Worm (Caenorhabditis elegans) whole organism, young adult: ENCODE measurements around the gene Y5F2A.4.

Source experiments
- B0035.1 ChIP-seq: sonication (generic microtip); optimal IDR thresholded peaks from 2 replicates; lab custom pipeline; 2016; ENCODE audit warnings: missing genetic modification characterization, mild to moderate bottlenecking, missing compliant biosample characterization, missing genotype, missing genetic modification reagents
- B0261.1 ChIP-seq: sonication (generic microtip); optimal IDR thresholded peaks from 2 replicates; lab custom pipeline; 2016; ENCODE audit warnings: mild to moderate bottlenecking, missing genetic modification characterization, moderate library complexity, missing compliant biosample characterization
- C06A6.2 ChIP-seq: fragments of 200-800 bp; sonication (Bioruptor generic); conservative IDR thresholded peaks from 2 replicates; pipeline ENCODE4 v1.3.6; 2022; ENCODE audit warnings: missing genetic modification characterization, missing compliant biosample characterization
- F10E7.11 ChIP-seq: sonication (generic microtip); optimal IDR thresholded peaks from 2 replicates; lab custom pipeline; 2017; ENCODE audit warnings: mild to moderate bottlenecking, missing genetic modification characterization, moderate library complexity, missing compliant biosample characterization
- F37B4.10 ChIP-seq: fragments of 200-800 bp; sonication (Bioruptor generic); IDR thresholded peaks from 2 replicates; pipeline ENCODE4 v1.3.6; 2022; ENCODE audit warnings: missing genetic modification characterization, missing compliant biosample characterization
- F49E8.2 ChIP-seq: sonication (generic microtip); optimal IDR thresholded peaks from 3 replicates; lab custom pipeline; 2017; ENCODE audit warnings: missing genetic modification characterization, mild to moderate bottlenecking, missing compliant biosample characterization, antibody characterized with exemption, moderate library complexity; ENCODE audit not compliant: insufficient read depth
- F52B5.7 ChIP-seq: sonication (generic microtip); optimal IDR thresholded peaks from 2 replicates; lab custom pipeline; 2016; ENCODE audit warnings: mild to moderate bottlenecking, missing genetic modification characterization, missing compliant biosample characterization
- F57A8.1 ChIP-seq: fragments of 200-800 bp; sonication (Bioruptor generic); optimal IDR thresholded peaks from 2 replicates; lab custom pipeline; 2018; ENCODE audit warnings: mild to moderate bottlenecking, missing genetic modification characterization, moderate library complexity, missing compliant biosample characterization
- K12H6.12 ChIP-seq: fragments of 200-800 bp; sonication (Bioruptor generic); optimal IDR thresholded peaks from 2 replicates; lab custom pipeline; 2018; ENCODE audit warnings: mild to moderate bottlenecking, missing genetic modification characterization, missing compliant biosample characterization
- T26A5.8 ChIP-seq: sonication (generic microtip); optimal IDR thresholded peaks from 2 replicates; lab custom pipeline; 2016; ENCODE audit warnings: missing genetic modification characterization, missing compliant biosample characterization
- Y53F4B.3 ChIP-seq: fragments of 200-800 bp; sonication (Bioruptor generic); IDR thresholded peaks from 2 replicates; pipeline ENCODE4 v1.3.6; 2022; ENCODE audit warnings: missing genetic modification reagents, missing genetic modification characterization, missing compliant biosample characterization
- Y53G8AR.9 ChIP-seq: fragments of 200-800 bp; sonication (Bioruptor generic); conservative IDR thresholded peaks from 2 replicates; pipeline ENCODE4 v1.3.6; 2022; ENCODE audit warnings: missing genetic modification reagents, missing genetic modification characterization, missing compliant biosample characterization
- akir-1 ChIP-seq: fragments of 200-800 bp; sonication (Bioruptor generic); optimal IDR thresholded peaks from 2 replicates; lab custom pipeline; 2018; ENCODE audit warnings: mild to moderate bottlenecking, missing genetic modification characterization, moderate library complexity, missing compliant biosample characterization
- aptf-2 ChIP-seq: fragments of 200-800 bp; sonication (Bioruptor generic); conservative IDR thresholded peaks from 2 replicates; pipeline ENCODE4 v1.3.6; 2022; ENCODE audit warnings: missing genetic modification reagents, missing genetic modification characterization, missing compliant biosample characterization
- athp-1 ChIP-seq: sonication (generic microtip); optimal IDR thresholded peaks from 2 replicates; lab custom pipeline; 2017; ENCODE audit warnings: mild to moderate bottlenecking, missing genetic modification characterization, missing compliant biosample characterization
- attf-5 ChIP-seq: fragments of 200-800 bp; sonication (Bioruptor generic); optimal IDR thresholded peaks from 2 replicates; lab custom pipeline; 2018; ENCODE audit warnings: mild to moderate bottlenecking, missing genetic modification characterization, missing compliant biosample characterization
- bed-2 ChIP-seq: fragments of 200-800 bp; sonication (Bioruptor generic); IDR thresholded peaks from 2 replicates; pipeline ENCODE4 v1.3.6; 2022; ENCODE audit warnings: missing genetic modification reagents, missing genetic modification characterization, missing compliant biosample characterization
- ceh-27 ChIP-seq: fragments of 200-800 bp; sonication (Bioruptor generic); optimal IDR thresholded peaks from 2 replicates; lab custom pipeline; 2018; ENCODE audit warnings: mild to moderate bottlenecking, missing genetic modification characterization, moderate library complexity, missing compliant biosample characterization
- ceh-79 ChIP-seq: sonication (generic microtip); optimal IDR thresholded peaks from 2 replicates; lab custom pipeline; 2017; ENCODE audit warnings: mild to moderate bottlenecking, missing genetic modification characterization, missing compliant biosample characterization
- chd-7 ChIP-seq: sonication (generic microtip); optimal IDR thresholded peaks from 2 replicates; lab custom pipeline; 2016; ENCODE audit warnings: mild to moderate bottlenecking, missing genetic modification characterization, moderate library complexity, missing compliant biosample characterization
- dpl-1 ChIP-seq: fragments of 150-350 bp; optimal IDR thresholded peaks from 2 replicates; lab custom pipeline; 2014; ENCODE audit warnings: missing biosample characterization, missing genetic modification reagents, missing genetic modification characterization
- egrh-3 ChIP-seq: fragments of 200-800 bp; sonication (Bioruptor generic); IDR thresholded peaks from 2 replicates; pipeline ENCODE4 v1.3.6; 2022; ENCODE audit warnings: missing genetic modification reagents, missing genetic modification characterization, missing compliant biosample characterization
- gei-17 ChIP-seq: fragments of 200-800 bp; sonication (Bioruptor generic); optimal IDR thresholded peaks from 2 replicates; lab custom pipeline; 2018; ENCODE audit warnings: mild to moderate bottlenecking, missing genetic modification characterization, missing compliant biosample characterization
- hlh-26 ChIP-seq: fragments of 200-800 bp; sonication (Bioruptor generic); conservative IDR thresholded peaks from 2 replicates; pipeline ENCODE4 v1.3.6; 2022; ENCODE audit warnings: missing genetic modification reagents, missing genetic modification characterization, missing compliant biosample characterization
- hmg-1.2 ChIP-seq: fragments of 200-800 bp; sonication (Bioruptor generic); IDR thresholded peaks from 2 replicates; pipeline ENCODE4 v1.3.6; 2022; ENCODE audit warnings: missing genetic modification reagents, missing genetic modification characterization, missing compliant biosample characterization
- hrde-1 ChIP-seq: sonication (generic microtip); optimal IDR thresholded peaks from 2 replicates; lab custom pipeline; 2016; ENCODE audit warnings: missing genetic modification characterization, mild to moderate bottlenecking, missing compliant biosample characterization, moderate library complexity, missing genotype, missing genetic modification reagents, borderline replicate concordance
- hsf-1 ChIP-seq: fragments of 200-800 bp; sonication (Bioruptor generic); IDR thresholded peaks from 2 replicates; pipeline ENCODE4 v1.3.6; 2022; ENCODE audit warnings: missing genetic modification reagents, missing genetic modification characterization, missing compliant biosample characterization
- let-607 ChIP-seq, 2 experiments: fragments of 200-800 bp in 1 of 2; sonication (Bioruptor generic) in 1 of 2; sonication (generic microtip) in 1 of 2; optimal IDR thresholded peaks; 2 replicates each; lab custom pipeline; 2016 to 2018; ENCODE audit warnings: mild to moderate bottlenecking in 2 of 2, missing compliant biosample characterization in 2 of 2, missing genetic modification characterization in 2 of 2, moderate library complexity in 2 of 2, missing genotype in 1 of 2
- lir-1 ChIP-seq: fragments of 200-800 bp; sonication (Bioruptor generic); conservative IDR thresholded peaks from 2 replicates; pipeline ENCODE4 v1.3.6; 2022; ENCODE audit warnings: missing genetic modification reagents, missing genetic modification characterization, missing compliant biosample characterization
- lsy-27 ChIP-seq: sonication (generic microtip); optimal IDR thresholded peaks from 2 replicates; lab custom pipeline; 2017; ENCODE audit warnings: missing genetic modification characterization, mild to moderate bottlenecking, missing compliant biosample characterization, antibody characterized with exemption, missing genotype, borderline replicate concordance; ENCODE audit not compliant: insufficient read depth
- mcd-1 ChIP-seq: fragments of 200-800 bp; sonication (Bioruptor generic); IDR thresholded peaks from 2 replicates; pipeline ENCODE4 v1.3.6; 2022; ENCODE audit warnings: missing genetic modification reagents, missing genetic modification characterization, missing compliant biosample characterization
- mel-28 ChIP-seq: sonication (generic microtip); optimal IDR thresholded peaks from 2 replicates; lab custom pipeline; 2016; ENCODE audit warnings: borderline replicate concordance, mild to moderate bottlenecking, missing genetic modification characterization, missing compliant biosample characterization
- nhr-27 ChIP-seq: fragments of 200-800 bp; sonication (Bioruptor generic); optimal IDR thresholded peaks from 2 replicates; lab custom pipeline; 2018; ENCODE audit warnings: mild to moderate bottlenecking, missing genetic modification characterization, moderate library complexity, missing compliant biosample characterization
- pha-4 ChIP-seq: fragments of 150-350 bp; sonication (generic microtip); optimal IDR thresholded peaks from 2 replicates; lab custom pipeline; 2014; ENCODE audit warnings: missing biosample characterization, missing genetic modification reagents, missing genetic modification characterization
- rec-8 ChIP-seq, 2 experiments: sonication (generic microtip); optimal IDR thresholded peaks; 2 replicates each; lab custom pipeline; 2016; ENCODE audit warnings: mild to moderate bottlenecking in 2 of 2, missing genetic modification characterization in 2 of 2, missing genetic modification reagents in 2 of 2, missing genotype in 2 of 2, missing biosample characterization in 1 of 2, missing compliant biosample characterization in 1 of 2, moderate library complexity in 1 of 2
- repo-1 ChIP-seq: sonication (generic microtip); optimal IDR thresholded peaks from 2 replicates; lab custom pipeline; 2017; ENCODE audit warnings: mild to moderate bottlenecking, missing genetic modification characterization, missing compliant biosample characterization
- sdz-38 ChIP-seq: sonication (generic microtip); optimal IDR thresholded peaks from 2 replicates; lab custom pipeline; 2016; ENCODE audit warnings: missing genotype, missing genetic modification characterization, missing compliant biosample characterization
- snpc-1.3 ChIP-seq: sonication (generic microtip); optimal IDR thresholded peaks from 2 replicates; lab custom pipeline; 2017; ENCODE audit warnings: missing genetic modification characterization, mild to moderate bottlenecking, missing compliant biosample characterization, antibody characterized with exemption, moderate library complexity, missing genotype, missing genetic modification reagents; ENCODE audit not compliant: insufficient read depth
- snpc-3.4 ChIP-seq: sonication (generic microtip); optimal IDR thresholded peaks from 2 replicates; lab custom pipeline; 2017; ENCODE audit warnings: missing genetic modification characterization, mild to moderate bottlenecking, missing compliant biosample characterization, antibody characterized with exemption, moderate library complexity, missing genotype, missing genetic modification reagents
- somi-1 ChIP-seq: fragments of 200-800 bp; sonication (Bioruptor generic); optimal IDR thresholded peaks from 2 replicates; lab custom pipeline; 2018; ENCODE audit warnings: mild to moderate bottlenecking, missing genetic modification characterization, missing compliant biosample characterization
- sptf-2 ChIP-seq: fragments of 200-800 bp; sonication (Bioruptor generic); optimal IDR thresholded peaks from 2 replicates; lab custom pipeline; 2018; ENCODE audit warnings: mild to moderate bottlenecking, missing genetic modification characterization, missing compliant biosample characterization
- tbp1 ChIP-seq: fragments of 200-800 bp; sonication (Bioruptor generic); optimal IDR thresholded peaks from 2 replicates; lab custom pipeline; 2018; ENCODE audit warnings: mild to moderate bottlenecking, missing genetic modification characterization, missing compliant biosample characterization
- xnd-1 ChIP-seq: sonication (generic microtip); optimal IDR thresholded peaks from 2 replicates; lab custom pipeline; 2016; ENCODE audit warnings: missing genotype, missing genetic modification reagents, missing genetic modification characterization, missing compliant biosample characterization
- zim-3 ChIP-seq: sonication (generic microtip); optimal IDR thresholded peaks from 2 replicates; lab custom pipeline; 2017; ENCODE audit warnings: mild to moderate bottlenecking, missing genetic modification characterization, moderate library complexity, missing compliant biosample characterization
- ztf-22 ChIP-seq: fragments of 200-800 bp; sonication (Bioruptor generic); optimal IDR thresholded peaks from 2 replicates; lab custom pipeline; 2018; ENCODE audit warnings: mild to moderate bottlenecking, missing genetic modification characterization, moderate library complexity, missing compliant biosample characterization
- ztf-26 ChIP-seq: sonication (generic microtip); optimal IDR thresholded peaks from 2 replicates; lab custom pipeline; 2017; ENCODE audit warnings: missing genetic modification characterization, missing compliant biosample characterization
- ztf-28 ChIP-seq: fragments of 200-800 bp; sonication (Bioruptor generic); IDR thresholded peaks from 2 replicates; pipeline ENCODE4 v1.3.6; 2022; ENCODE audit warnings: missing genetic modification reagents, missing genetic modification characterization, missing compliant biosample characterization

Y5F2A.4 gene

ce11 chrIV:11027560-11027959 is 50.8 kb downstream of the Y5F2A.4 start (continued):
- peak; percentile 92 for TF ChIP-seq hmg-1.2
- peak; percentile 20 for TF ChIP-seq repo-1 (tag; lab: Kevin White, UChicago)
- TF ChIP-seq sdz-38 (tag; lab: Kevin White, UChicago): no peak
- TF ChIP-seq gei-17 (GFP tag; lab: Kevin White, UChicago): no peak
- no peak for TF ChIP-seq snpc-1.3
- no peak for TF ChIP-seq athp-1 (tag; lab: Kevin White, UChicago)
- no peak for TF ChIP-seq snpc-3.4 (tag; lab: Kevin White, UChicago)
- TF ChIP-seq hsf-1 (GFP tag; lab: Robert Waterston, UW): peak; percentile 90
- no peak for TF ChIP-seq C06A6.2 (GFP tag; lab: Robert Waterston, UW)
- TF ChIP-seq T26A5.8 (tag; lab: Kevin White, UChicago): no peak
- peak; percentile 41 for TF ChIP-seq ceh-27
- no peak for TF ChIP-seq akir-1 (GFP tag; lab: Kevin White, UChicago)
- TF ChIP-seq sptf-2: no peak
- TF ChIP-seq aptf-2 (GFP tag; lab: Robert Waterston, UW): no peak
- TF ChIP-seq ztf-28 (GFP tag; lab: Robert Waterston, UW): no peak
- no peak for TF ChIP-seq somi-1 (GFP tag; lab: Kevin White, UChicago)
- peak; percentile 49 for TF ChIP-seq tbp1 (GFP tag; lab: Kevin White, UChicago)
- TF ChIP-seq F37B4.10 (GFP tag; lab: Robert Waterston, UW): no peak
- TF ChIP-seq F52B5.7: no peak
- no peak for TF ChIP-seq ztf-26 (tag; lab: Kevin White, UChicago)
- no peak for TF ChIP-seq F49E8.2 (tag; lab: Kevin White, UChicago)
- TF ChIP-seq lsy-27: no peak
- TF ChIP-seq zim-3 (tag; lab: Kevin White, UChicago): no peak
- TF ChIP-seq B0261.1 (tag; lab: Kevin White, UChicago): no peak
- no peak for TF ChIP-seq F57A8.1 (GFP tag; lab: Kevin White, UChicago)
- TF ChIP-seq pha-4: no peak
- TF ChIP-seq mel-28: no peak
- peak; percentile 81 for TF ChIP-seq ztf-22
- peak; percentile 96 to 98 for TF ChIP-seq let-607 (tag; optimal IDR thresholded peaks at IDR 0.05; lab: Kevin White, UChicago)
- TF ChIP-seq bed-2: no peak
- TF ChIP-seq F10E7.11 (tag; lab: Kevin White, UChicago): no peak
- no peak for TF ChIP-seq nhr-27 (tag; lab: Kevin White, UChicago)
- TF ChIP-seq B0035.1 (tag; lab: Kevin White, UChicago): no peak
- TF ChIP-seq dpl-1: no peak
- no peak for TF ChIP-seq hrde-1 (tag; lab: Kevin White, UChicago)
- 0 out of 2 replicates have a peak, but pooled peaks have one; percentile 21 for TF ChIP-seq Y53G8AR.9
- peak; percentile 42 for TF ChIP-seq chd-7 (tag; lab: Kevin White, UChicago)
- peak; percentile 68 for TF ChIP-seq K12H6.12 (tag; lab: Kevin White, UChicago)
- TF ChIP-seq hlh-26 (GFP tag; lab: Robert Waterston, UW): no peak
- TF ChIP-seq egrh-3 (GFP tag; lab: Robert Waterston, UW): no peak
- TF ChIP-seq Y53F4B.3 (GFP tag; lab: Robert Waterston, UW): no peak
- TF ChIP-seq mcd-1 (GFP tag; lab: Robert Waterston, UW): peak; percentile 46; the same call in 1 of the 2 replicates
- TF ChIP-seq attf-5 (GFP tag; lab: Kevin White, UChicago): peak; percentile 28
- TF ChIP-seq xnd-1 (tag; lab: Kevin White, UChicago): no peak
- no peak for TF ChIP-seq rec-8 (tag; optimal IDR thresholded peaks at IDR 0.05; lab: Kevin White, UChicago)
- no peak for TF ChIP-seq ceh-79 (tag; lab: Kevin White, UChicago)
- TF ChIP-seq lir-1: no peak
